Worm (Caenorhabditis elegans): ENCODE data around the gene Y116A8B.4.

The Y116A8B.4 gene

DNA sequence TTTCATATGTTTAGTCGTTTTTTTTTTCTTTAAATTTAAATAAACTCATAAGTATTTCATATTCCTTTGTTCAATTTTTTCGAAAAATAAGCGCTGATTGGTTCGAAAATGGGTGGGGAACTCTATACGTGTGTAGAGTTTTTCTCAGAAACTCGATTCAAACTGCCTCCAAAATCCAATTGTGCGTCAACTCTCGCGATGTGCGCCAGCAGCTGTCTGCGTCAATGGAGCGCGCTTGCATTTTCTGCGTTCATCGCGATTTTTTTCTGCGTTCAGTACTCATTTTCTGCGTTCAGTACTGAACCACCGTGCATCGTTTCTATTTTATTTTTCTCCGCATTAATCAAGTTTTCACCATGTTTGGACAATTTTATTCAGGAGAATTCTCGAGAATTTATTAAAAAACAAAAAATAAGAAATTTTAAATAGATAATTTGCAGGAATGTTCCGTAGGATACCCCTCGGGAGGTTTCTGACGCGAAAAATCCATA lies 26.2 kb downstream of the Y116A8B.4 start, which contains the start of gene eelo-2 (continued):
- peak; percentile 65 for TF ChIP-seq xnd-1 (tag; optimal IDR thresholded peaks at IDR 0.05)
- no peak for TF ChIP-seq F55B11.4 (tag; optimal IDR thresholded peaks at IDR 0.05; ENCODE audit: borderline replicate concordance, insufficient read depth)
- peak; percentile 60 for TF ChIP-seq unc-62 (GFP tag; optimal IDR thresholded peaks at IDR 0.05)
- TF ChIP-seq aptf-3 (GFP tag; IDR thresholded peaks at IDR 0.05): no peak
- peak; percentile 97 for TF ChIP-seq D2030.7 (GFP tag; IDR thresholded peaks at IDR 0.05)
- TF ChIP-seq tlf-1 (GFP tag; optimal IDR thresholded peaks at IDR 0.05): peak; percentile 98
- TF ChIP-seq hrde-1 (tag; optimal IDR thresholded peaks at IDR 0.05; ENCODE audit: borderline replicate concordance): peak; percentile 66
- TF ChIP-seq snpc-1.3 (tag; optimal IDR thresholded peaks at IDR 0.05; ENCODE audit: insufficient read depth): peak; percentile 93
- peak; percentile 86 for TF ChIP-seq F49E8.2 (tag; optimal IDR thresholded peaks at IDR 0.05; ENCODE audit: insufficient read depth)
- TF ChIP-seq sptf-2 (GFP tag; optimal IDR thresholded peaks at IDR 0.05): no peak
- TF ChIP-seq let-526 (GFP tag; IDR thresholded peaks at IDR 0.05): peak; percentile 95
- no peak for TF ChIP-seq nhr-179 (tag; optimal IDR thresholded peaks at IDR 0.05)
- peak; percentile 99 for TF ChIP-seq pbrm-1 (GFP tag; IDR thresholded peaks at IDR 0.05)
- TF ChIP-seq bed-2 (GFP tag; IDR thresholded peaks at IDR 0.05): no peak
- TF ChIP-seq mcd-1 (GFP tag; IDR thresholded peaks at IDR 0.05): peak; percentile 100
- TF ChIP-seq nhr-120 (GFP tag; IDR thresholded peaks at IDR 0.05): 0 out of 2 replicates have a peak, but pooled peaks have one; percentile 63
- peak; percentile 95 for TF ChIP-seq efl-1 (GFP tag; optimal IDR thresholded peaks at IDR 0.05)
- TF ChIP-seq Y79H2A.3 (GFP tag; conservative IDR thresholded peaks at IDR 0.05): 0 out of 2 replicates have a peak, but pooled peaks have one; percentile 30
- peak; percentile 14 for TF ChIP-seq mes-4 (tag; optimal IDR thresholded peaks at IDR 0.05)
- peak; percentile 81 to 89 for TF ChIP-seq let-607 (tag; optimal IDR thresholded peaks at IDR 0.05)
- peak; percentile 96 for TF ChIP-seq ztf-26 (tag; optimal IDR thresholded peaks at IDR 0.05)
- TF ChIP-seq sea-2 (GFP tag; IDR thresholded peaks at IDR 0.05): no peak
- peak; percentile 76 for TF ChIP-seq cebp-1 (GFP tag; IDR thresholded peaks at IDR 0.05)
- TF ChIP-seq cebp-1 (tag; optimal IDR thresholded peaks at IDR 0.05): peak; percentile 95
- TF ChIP-seq die-1 (tag; optimal IDR thresholded peaks at IDR 0.05): no peak
- TF ChIP-seq attf-6 (GFP tag; IDR thresholded peaks at IDR 0.05): peak; percentile 98
- TF ChIP-seq ceh-40 (GFP tag; IDR thresholded peaks at IDR 0.05): no peak
- 0 out of 2 replicates have a peak, but pooled peaks have one; percentile 48 for TF ChIP-seq Y67H2A.10 (GFP tag; conservative IDR thresholded peaks at IDR 0.05)
- TF ChIP-seq madf-3 (GFP tag; IDR thresholded peaks at IDR 0.05): peak; percentile 98
- TF ChIP-seq tbx-9 (tag; optimal IDR thresholded peaks at IDR 0.05; ENCODE audit: borderline replicate concordance): no peak
- TF ChIP-seq mxl-1 (tag; optimal IDR thresholded peaks at IDR 0.05): no peak
- TF ChIP-seq ceh-79 (tag; optimal IDR thresholded peaks at IDR 0.05): no peak
- TF ChIP-seq ztf-3 (GFP tag; optimal IDR thresholded peaks at IDR 0.05): peak; percentile 74
- no peak for TF ChIP-seq F57A8.1 (GFP tag; optimal IDR thresholded peaks at IDR 0.05)
- TF ChIP-seq Y56A3A.18 (GFP tag; IDR thresholded peaks at IDR 0.05): peak; percentile 96
- peak; percentile 98 for TF ChIP-seq nfyb-1 (GFP tag; IDR thresholded peaks at IDR 0.05)
- TF ChIP-seq chd-7 (tag; optimal IDR thresholded peaks at IDR 0.05): peak; percentile 86
- peak; percentile 96 for TF ChIP-seq C06A6.2 (GFP tag; conservative IDR thresholded peaks at IDR 0.05)
- no peak for TF ChIP-seq rpc-1 (optimal IDR thresholded peaks at IDR 0.05)
- TF ChIP-seq rpc-1 (tag; optimal IDR thresholded peaks at IDR 0.05): no peak
- peak; percentile 64 for TF ChIP-seq T07F8.4 (tag; optimal IDR thresholded peaks at IDR 0.05)
- TF ChIP-seq snpc-3.4 (tag; optimal IDR thresholded peaks at IDR 0.05): peak; percentile 83
- TF ChIP-seq ztf-28 (GFP tag; IDR thresholded peaks at IDR 0.05): peak; percentile 52; the same call in 1 of the 2 replicates
- peak; percentile 92 for TF ChIP-seq madf-10 (tag; optimal IDR thresholded peaks at IDR 0.05)
- peak; percentile 92 for TF ChIP-seq F23B12.7 (tag; optimal IDR thresholded peaks at IDR 0.05; ENCODE audit: insufficient read depth)
- no peak for TF ChIP-seq nfya-2 (GFP tag; IDR thresholded peaks at IDR 0.05)
- TF ChIP-seq ama-1 (optimal IDR thresholded peaks at IDR 0.05): no peak
- no peak for TF ChIP-seq ama-1 (GFP tag; optimal IDR thresholded peaks at IDR 0.05)
- no peak for TF ChIP-seq ztf-25 (GFP tag; IDR thresholded peaks at IDR 0.05)

All from whole organism, young adult.